Fruit fly (Drosophila melanogaster) S2 (cell line): ENCODE measurements around the gene oaf.

Experiments used
- CG8478 ChIP-seq: fragments of >200 bp; optimal IDR thresholded peaks from 2 replicates; lab custom pipeline; 2018
- CTCF ChIP-seq, 2 experiments: fragments of >200 bp; optimal IDR thresholded peaks; 2 replicates each; lab custom pipeline; 2018

DNA sequence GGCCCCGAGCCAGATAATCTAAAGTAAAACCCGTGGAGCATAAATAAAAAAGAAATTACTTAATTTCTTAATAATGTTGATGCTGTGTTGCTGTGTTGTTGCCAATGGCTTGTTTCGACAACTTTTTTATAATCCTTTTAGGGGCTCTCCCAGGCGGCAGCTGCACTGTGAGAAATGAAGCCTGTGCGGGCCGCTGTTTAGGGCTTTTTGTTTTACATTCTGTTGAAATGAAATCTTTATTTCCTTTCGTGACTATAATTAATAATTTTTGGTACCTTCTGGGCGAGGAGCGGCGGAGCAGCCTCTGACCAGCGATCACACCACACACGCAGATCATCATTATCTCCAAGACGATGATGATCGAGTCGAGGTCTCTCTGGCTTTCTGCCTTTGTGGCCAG is 22.2 kb upstream of the oaf start:
- no peak for TF ChIP-seq CG8478 (lab: Kevin White, UChicago)
- no peak for TF ChIP-seq CTCF (optimal IDR thresholded peaks at IDR 0.05; lab: Kevin White, UChicago)
